Worm (Caenorhabditis elegans): ENCODE results near the gene egl-26.

ce11 chrII:44740-45139 is 24.7 kb upstream of the egl-26 start, which contains the start of gene rpoa-49:
- no peak for TF ChIP-seq mdl-1 (tag; optimal IDR thresholded peaks at IDR 0.05)
- TF ChIP-seq jun-1 (tag; optimal IDR thresholded peaks at IDR 0.05) = no peak
- TF ChIP-seq Y5F2A.4 (GFP tag; optimal IDR thresholded peaks at IDR 0.05) = no peak
- TF ChIP-seq aly-2 (tag; optimal IDR thresholded peaks at IDR 0.05) = no peak
